Worm (Caenorhabditis elegans): ENCODE results near the gene nep-9.

DNA sequence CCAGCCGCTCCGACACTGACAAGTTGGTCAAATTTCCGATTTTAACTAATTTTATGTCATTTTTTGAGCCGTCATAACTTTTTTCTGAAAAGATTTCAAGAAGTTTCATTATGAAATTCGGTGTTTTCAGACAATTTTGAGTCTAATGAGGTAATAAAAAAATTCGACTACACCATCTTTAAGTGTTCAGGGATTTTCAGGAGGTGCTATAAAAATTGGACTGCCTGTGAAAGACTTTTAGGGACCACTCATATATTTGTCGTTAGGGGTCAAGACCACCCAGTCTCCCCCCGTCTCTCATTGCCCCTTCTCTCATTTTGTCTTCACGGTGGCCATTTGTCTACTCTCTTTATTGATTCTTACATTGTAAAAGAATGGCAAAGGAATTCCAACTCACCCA lies 24.3 kb downstream of the nep-9 start, which contains the start of gene bath-10:
- no peak for TF ChIP-seq fos-1 (tag; optimal IDR thresholded peaks at IDR 0.05)
- no peak for TF ChIP-seq tbx-2 (tag; optimal IDR thresholded peaks at IDR 0.05)
- no peak for TF ChIP-seq unc-62 (GFP tag; optimal IDR thresholded peaks at IDR 0.05)

Measured in whole organism, L3 larva.